Fruit fly (Drosophila melanogaster): Measurements from ENCODE around the gene RecQ5.

RecQ5 gene

DNA sequence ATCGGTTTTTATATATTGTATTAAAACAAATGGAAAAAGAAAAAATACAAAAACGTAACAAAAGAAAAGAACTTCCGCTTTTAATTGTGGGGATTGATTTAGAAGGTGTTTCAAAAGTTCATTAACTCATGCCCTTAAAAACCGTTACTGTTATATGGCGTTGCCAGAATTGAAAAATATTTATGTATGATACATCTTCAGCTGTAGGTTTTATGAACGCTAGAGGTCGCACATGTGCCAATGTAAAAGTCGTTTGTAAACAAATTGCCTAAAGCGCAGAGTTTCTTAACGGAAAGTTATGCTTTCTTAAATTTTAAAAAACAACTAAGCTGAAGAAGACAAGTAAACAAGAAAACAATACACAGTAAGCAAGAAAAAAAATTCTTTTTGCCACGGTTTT lies 39.7 kb upstream of the RecQ5 start (continued):
- TF ChIP-seq nmo (GFP tag; optimal IDR thresholded peaks at IDR 0.05) (peak; percentile 27), CG10267 (tag; optimal IDR thresholded peaks at IDR 0.05) (peak; percentile 22), CG17361 (GFP tag; IDR thresholded peaks at IDR 0.05) (0 out of 3 replicates have a peak, but pooled peaks have one; percentile 28), CG15601 (tag; optimal IDR thresholded peaks at IDR 0.05) (peak; percentile 32), amos (GFP tag; IDR thresholded peaks at IDR 0.05; ENCODE audit: partially characterized antibody) (peak; percentile 43), CG8290 (GFP tag; optimal IDR thresholded peaks at IDR 0.05) (no peak), CG8290 (tag; optimal IDR thresholded peaks at IDR 0.05) (peak in 1 of 2 experiments; percentile 34), Lhr (GFP tag; optimal IDR thresholded peaks at IDR 0.05) (peak; percentile 81), rib (GFP tag; IDR thresholded peaks at IDR 0.05) (no peak)

DNA sequence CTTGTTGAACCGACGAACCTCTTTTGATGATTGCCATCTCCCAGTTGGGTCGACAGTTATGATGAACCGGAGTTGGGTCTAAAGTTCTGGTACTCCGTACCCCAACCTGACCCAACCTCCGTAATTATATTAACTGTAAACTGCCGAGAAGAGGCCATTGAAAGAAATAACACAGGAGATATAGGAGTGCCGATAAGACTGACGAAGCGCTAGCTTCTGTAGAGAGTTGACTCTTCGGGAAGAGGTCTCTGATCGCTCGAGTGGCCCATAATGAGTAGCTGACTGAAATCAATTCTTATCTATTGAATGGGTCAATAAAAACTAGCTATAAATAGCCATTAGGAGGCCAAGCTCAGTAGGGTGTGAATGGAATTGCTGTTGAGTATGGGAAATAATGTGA lies 36.8 kb upstream of the RecQ5 start:
- TF ChIP-seq CG2199 (GFP tag; IDR thresholded peaks at IDR 0.05) (peak; percentile 86; the same call in 2 of the 3 replicates), CG10209 (GFP tag; optimal IDR thresholded peaks at IDR 0.05) (no peak), CG9609 (GFP tag; optimal IDR thresholded peaks at IDR 0.05) (no peak), CG17186 (GFP tag; optimal IDR thresholded peaks at IDR 0.05) (no peak), CG11093 (GFP tag; IDR thresholded peaks at IDR 0.05) (no peak), zfh1 (GFP tag; IDR thresholded peaks at IDR 0.05) (0 out of 3 replicates have a peak, but pooled peaks have one; percentile 5), crc (GFP tag; optimal IDR thresholded peaks at IDR 0.05) (no peak), Hr78 (GFP tag; optimal IDR thresholded peaks at IDR 0.05) (peak in 1 of 2 experiments; percentile 46), CG2129 (GFP tag; IDR thresholded peaks at IDR 0.05; ENCODE audit: partially characterized antibody) (no peak), scrt (GFP tag; optimal IDR thresholded peaks at IDR 0.05) (no peak), grn (GFP tag; optimal IDR thresholded peaks at IDR 0.05) (peak; percentile 73), CG17612 (GFP tag; IDR thresholded peaks at IDR 0.05) (no peak), CG15269 (tag; optimal IDR thresholded peaks at IDR 0.05) (peak; percentile 10), D (optimal IDR thresholded peaks at IDR 0.05) (no peak), D (GFP tag; optimal IDR thresholded peaks at IDR 0.05) (no peak), exex (tag; optimal IDR thresholded peaks at IDR 0.05) (peak; percentile 31), Ada2b (GFP tag; IDR thresholded peaks at IDR 0.05) (no peak), shn (GFP tag; optimal IDR thresholded peaks at IDR 0.05) (no peak), CG16863 (GFP tag; optimal IDR thresholded peaks at IDR 0.05) (no peak)

DNA sequence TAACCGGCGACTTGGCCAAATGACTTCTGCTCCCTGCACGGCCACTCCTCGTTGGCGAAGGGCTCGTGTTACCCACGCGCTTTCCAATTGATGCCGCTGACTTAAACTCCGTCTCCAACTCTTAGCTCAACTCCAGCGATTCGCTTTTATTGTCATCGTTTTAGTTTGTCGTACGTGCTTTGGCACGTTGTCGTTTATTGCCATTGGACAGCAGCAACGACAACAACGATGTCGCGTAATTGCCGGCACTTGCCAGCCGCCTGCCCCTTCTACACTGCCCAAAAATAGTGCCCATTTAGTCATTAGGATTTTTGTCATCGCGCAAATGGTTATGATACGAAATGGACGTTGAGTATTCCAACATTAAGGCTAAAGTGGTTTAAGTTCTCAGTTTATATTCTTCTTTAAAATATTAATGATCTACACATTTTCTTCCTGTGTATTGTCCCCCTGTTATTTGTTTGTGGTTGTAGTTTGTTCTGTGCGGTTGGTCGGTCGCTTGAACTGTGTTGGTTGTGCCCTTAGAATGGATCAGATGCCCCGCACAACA lies 34.0 kb upstream of the RecQ5 start:
- TF ChIP-seq Hr3 (GFP tag; optimal IDR thresholded peaks at IDR 0.05) (peak; percentile 81), hth (optimal IDR thresholded peaks at IDR 0.05) (no peak), Side (GFP tag; optimal IDR thresholded peaks at IDR 0.05) (peak; percentile 85), CG18476 (GFP tag; optimal IDR thresholded peaks at IDR 0.05) (peak; percentile 82), lmd (GFP tag; IDR thresholded peaks at IDR 0.05) (peak; percentile 87), sug (tag; optimal IDR thresholded peaks at IDR 0.05) (peak; percentile 74), CG12299 (tag; optimal IDR thresholded peaks at IDR 0.05) (peak; percentile 85), kni (GFP tag; optimal IDR thresholded peaks at IDR 0.05) (peak; percentile 23), CG10267 (tag; optimal IDR thresholded peaks at IDR 0.05) (peak; percentile 85), CoRest (tag; optimal IDR thresholded peaks at IDR 0.05) (peak; percentile 91), hbn (GFP tag; IDR thresholded peaks at IDR 0.05; ENCODE audit: partially characterized antibody) (no peak), Sox100B (GFP tag; optimal IDR thresholded peaks at IDR 0.05) (peak; percentile 80), so (GFP tag; IDR thresholded peaks at IDR 0.05) (peak; percentile 85), nom (GFP tag; optimal IDR thresholded peaks at IDR 0.05) (peak; percentile 76), CG3726 (GFP tag; IDR thresholded peaks at IDR 0.05) (peak; percentile 67; the same call in 1 of the 3 replicates), kay (GFP tag; optimal IDR thresholded peaks at IDR 0.05) (peak; percentile 83), CG7372 (GFP tag; IDR thresholded peaks at IDR 0.05) (peak; percentile 72), CG15696 (tag; optimal IDR thresholded peaks at IDR 0.05) (peak; percentile 88), CG12104 (GFP tag; optimal IDR thresholded peaks at IDR 0.05) (peak; percentile 73), sqz (GFP tag; optimal IDR thresholded peaks at IDR 0.05) (peak; percentile 75), az2 (GFP tag; optimal IDR thresholded peaks at IDR 0.05) (peak; percentile 92), lbe (GFP tag; optimal IDR thresholded peaks at IDR 0.05) (peak; percentile 27), ssp (GFP tag; IDR thresholded peaks at IDR 0.05) (no peak; the same call in 1 of the 2 replicates)
